Fruit fly (Drosophila melanogaster) whole organism, embryonic: ENCODE measurements around the gene Pp1alpha-96A.

Source experiments
- Aef1 ChIP-seq: fragments of 200-800 bp; sonication (Bioruptor generic); IDR thresholded peaks from 3 replicates; pipeline ENCODE4 v1.3.6; 2022; ENCODE audit warnings: missing biosample characterization, missing genetic modification characterization
- Bdp1 ChIP-seq: fragments of 200-800 bp; sonication (Bioruptor generic); optimal IDR thresholded peaks from 3 replicates; lab custom pipeline; 2016; ENCODE audit warnings: missing biosample characterization, missing genetic modification characterization
- Bgb ChIP-seq: fragments of 200-800 bp; sonication (Bioruptor generic); IDR thresholded peaks from 2 replicates; pipeline ENCODE4 v1.3.6; 2022; ENCODE audit warnings: missing biosample characterization, missing genetic modification characterization; ENCODE audit not compliant: partially characterized antibody
- CG10959 ChIP-seq: fragments of 200-800 bp; sonication (Bioruptor generic); IDR thresholded peaks from 2 replicates; pipeline ENCODE4 v1.3.6; 2022; ENCODE audit warnings: missing biosample characterization, missing genetic modification characterization
- CG14441 ChIP-seq: fragments of 200-800 bp; sonication (Bioruptor generic); IDR thresholded peaks from 2 replicates; pipeline ENCODE4 v1.3.6; 2022; ENCODE audit warnings: missing biosample characterization, missing genetic modification characterization
- CG14710 ChIP-seq: fragments of 200-800 bp; sonication (Bioruptor generic); optimal IDR thresholded peaks from 3 replicates; lab custom pipeline; 2019; ENCODE audit warnings: missing biosample characterization, mild to moderate bottlenecking, missing genetic modification characterization, moderate library complexity
- CG17385 ChIP-seq: fragments of 200-800 bp; sonication (Bioruptor generic); optimal IDR thresholded peaks from 3 replicates; lab custom pipeline; 2018; ENCODE audit warnings: missing biosample characterization, mild to moderate bottlenecking, missing genetic modification characterization
- CG2116 ChIP-seq: fragments of 200-800 bp; sonication (Bioruptor generic); optimal IDR thresholded peaks from 3 replicates; lab custom pipeline; 2018; ENCODE audit warnings: missing biosample characterization, mild to moderate bottlenecking, missing genetic modification characterization
- CG2199 ChIP-seq: fragments of 200-800 bp; sonication (Bioruptor generic); IDR thresholded peaks from 3 replicates; pipeline ENCODE4 v1.3.6; 2022; ENCODE audit warnings: missing biosample characterization, missing genetic modification characterization
- CG2202 ChIP-seq: fragments of 200-800 bp; sonication (Bioruptor generic); optimal IDR thresholded peaks from 2 replicates; lab custom pipeline; 2018; ENCODE audit warnings: missing biosample characterization, mild to moderate bottlenecking, missing genetic modification characterization
- CG2875 ChIP-seq: fragments of 200-800 bp; sonication (Bioruptor generic); optimal IDR thresholded peaks from 2 replicates; lab custom pipeline; 2017; ENCODE audit warnings: missing biosample characterization, mild to moderate bottlenecking, missing genetic modification characterization, missing genetic modification reagents
- CG31224 ChIP-seq: fragments of 200-800 bp; sonication (Bioruptor generic); IDR thresholded peaks from 2 replicates; pipeline ENCODE4 v1.3.6; 2022; ENCODE audit warnings: missing biosample characterization, missing genetic modification characterization
- CG3995 ChIP-seq: fragments of 200-800 bp; sonication (Bioruptor generic); optimal IDR thresholded peaks from 3 replicates; lab custom pipeline; 2016; ENCODE audit warnings: missing biosample characterization, missing genetic modification characterization
- CG6689 ChIP-seq: fragments of 200-800 bp; sonication (Bioruptor generic); IDR thresholded peaks from 2 replicates; pipeline ENCODE4 v1.3.6; 2022; ENCODE audit warnings: missing biosample characterization, missing genetic modification characterization
- CG6813 ChIP-seq: fragments of 200-800 bp; sonication (Bioruptor generic); optimal IDR thresholded peaks from 2 replicates; lab custom pipeline; 2017; ENCODE audit warnings: missing biosample characterization, missing genetic modification characterization, mild to moderate bottlenecking, moderate library complexity, missing genetic modification reagents
- CG7987 ChIP-seq: fragments of 200-800 bp; sonication (Bioruptor generic); optimal IDR thresholded peaks from 2 replicates; lab custom pipeline; 2018; ENCODE audit warnings: missing biosample characterization, mild to moderate bottlenecking, missing genetic modification characterization, moderate library complexity
- CG8478 ChIP-seq: fragments of >200 bp; optimal IDR thresholded peaks from 2 replicates; lab custom pipeline; 2018
- CG9215 ChIP-seq: fragments of 200-800 bp; sonication (Bioruptor generic); IDR thresholded peaks from 2 replicates; pipeline ENCODE4 v1.3.6; 2022; ENCODE audit warnings: missing biosample characterization, missing genetic modification characterization
- CG9817 ChIP-seq: fragments of 200-800 bp; sonication (Bioruptor generic); optimal IDR thresholded peaks from 2 replicates; lab custom pipeline; 2018; ENCODE audit warnings: missing biosample characterization, mild to moderate bottlenecking, missing genetic modification characterization, moderate library complexity
- CG9932 ChIP-seq: fragments of 200-800 bp; sonication (Bioruptor generic); IDR thresholded peaks from 2 replicates; pipeline ENCODE4 v1.3.6; 2022; ENCODE audit warnings: missing biosample characterization, missing genetic modification characterization
- Chrac-16 ChIP-seq: fragments of 200-800 bp; sonication (Bioruptor generic); optimal IDR thresholded peaks from 3 replicates; lab custom pipeline; 2016; ENCODE audit warnings: missing biosample characterization, missing genetic modification characterization
- Dbx ChIP-seq: fragments of 200-800 bp; sonication (Bioruptor generic); IDR thresholded peaks from 3 replicates; pipeline ENCODE4 v1.3.6; 2022; ENCODE audit warnings: missing biosample characterization, missing genetic modification characterization
- Ets65A ChIP-seq: fragments of 200-800 bp; sonication (Bioruptor generic); peaks from one replicate; lab custom pipeline; 2016; ENCODE audit warnings: missing biosample characterization, missing genetic modification characterization
- Fer2 ChIP-seq: fragments of 200-800 bp; sonication (Bioruptor generic); optimal IDR thresholded peaks from 2 replicates; lab custom pipeline; 2018; ENCODE audit warnings: missing biosample characterization, mild to moderate bottlenecking, missing genetic modification characterization, moderate library complexity
- GATAe ChIP-seq: fragments of 200-800 bp; sonication (Bioruptor generic); conservative IDR thresholded peaks from 2 replicates; pipeline ENCODE4 v1.3.6; 2022; ENCODE audit warnings: missing biosample characterization, missing genetic modification characterization
- H2.0 ChIP-seq: fragments of 200-800 bp; sonication (Bioruptor generic); IDR thresholded peaks from 2 replicates; pipeline ENCODE4 v1.3.6; 2022; ENCODE audit warnings: missing biosample characterization, missing genetic modification characterization
- Hey ChIP-seq: fragments of 200-800 bp; sonication (Bioruptor generic); optimal IDR thresholded peaks from 3 replicates; lab custom pipeline; 2018; ENCODE audit warnings: missing biosample characterization, mild to moderate bottlenecking, missing genetic modification characterization
- HmgZ ChIP-seq: fragments of 200-800 bp; sonication (Bioruptor generic); optimal IDR thresholded peaks from 2 replicates; lab custom pipeline; 2018; ENCODE audit warnings: missing biosample characterization, mild to moderate bottlenecking, missing genetic modification characterization
- Lhr ChIP-seq: fragments of 200-800 bp; sonication (Bioruptor generic); optimal IDR thresholded peaks from 3 replicates; lab custom pipeline; 2017; ENCODE audit warnings: mild to moderate bottlenecking, missing biosample characterization, missing genetic modification reagents, missing genetic modification characterization
- MTF-1 ChIP-seq: fragments of 200-800 bp; sonication (Bioruptor generic); optimal IDR thresholded peaks from 2 replicates; lab custom pipeline; 2018; ENCODE audit warnings: missing biosample characterization, mild to moderate bottlenecking, missing genetic modification characterization, borderline replicate concordance
- Myb ChIP-seq: fragments of 200-800 bp; sonication (Bioruptor generic); optimal IDR thresholded peaks from 2 replicates; lab custom pipeline; 2016; ENCODE audit warnings: missing biosample characterization, missing genetic modification characterization
- NK7.1 ChIP-seq: fragments of 200-800 bp; sonication (Bioruptor generic); optimal IDR thresholded peaks from 3 replicates; lab custom pipeline; 2016; ENCODE audit warnings: missing biosample characterization, missing genetic modification characterization
- Oaz ChIP-seq: fragments of 200-800 bp; sonication (Bioruptor generic); IDR thresholded peaks from 2 replicates; pipeline ENCODE4 v1.3.6; 2022; ENCODE audit warnings: missing biosample characterization, missing genetic modification characterization
- Rx ChIP-seq: fragments of 200-800 bp; sonication (Bioruptor generic); IDR thresholded peaks from 2 replicates; pipeline ENCODE4 v1.3.6; 2022; ENCODE audit warnings: missing biosample characterization, missing genetic modification characterization
- Side ChIP-seq: fragments of 200-800 bp; sonication (Bioruptor generic); optimal IDR thresholded peaks from 2 replicates; lab custom pipeline; 2016; ENCODE audit warnings: missing biosample characterization, missing genetic modification characterization
- Spps ChIP-seq: fragments of 200-800 bp; sonication (Bioruptor generic); optimal IDR thresholded peaks from 2 replicates; lab custom pipeline; 2018; ENCODE audit warnings: missing biosample characterization, mild to moderate bottlenecking, missing genetic modification characterization
- Vsx1 ChIP-seq: fragments of 200-800 bp; sonication (Bioruptor generic); optimal IDR thresholded peaks from 2 replicates; lab custom pipeline; 2017; ENCODE audit warnings: missing biosample characterization, mild to moderate bottlenecking, missing genetic modification characterization, missing genetic modification reagents
- ara ChIP-seq: fragments of 200-800 bp; sonication (Bioruptor generic); IDR thresholded peaks from 2 replicates; pipeline ENCODE4 v1.3.6; 2022; ENCODE audit warnings: missing biosample characterization, missing genetic modification characterization
- chm ChIP-seq: fragments of 200-800 bp; sonication (Bioruptor generic); IDR thresholded peaks from 2 replicates; pipeline ENCODE4 v1.3.6; 2022; ENCODE audit warnings: missing biosample characterization, missing genetic modification characterization
- ci ChIP-seq: fragments of 200-800 bp; sonication (Bioruptor generic); IDR thresholded peaks from 3 replicates; pipeline ENCODE4 v1.3.6; 2022; ENCODE audit warnings: missing biosample characterization, missing genetic modification characterization
- dan ChIP-seq: fragments of 200-800 bp; sonication (Bioruptor generic); IDR thresholded peaks from 2 replicates; pipeline ENCODE4 v1.3.6; 2022; ENCODE audit warnings: missing biosample characterization, missing genetic modification characterization
- emc ChIP-seq: fragments of 200-800 bp; sonication (Bioruptor generic); optimal IDR thresholded peaks from 2 replicates; lab custom pipeline; 2016; ENCODE audit warnings: missing biosample characterization, missing genetic modification characterization
- eve ChIP-seq, 2 experiments: fragments of >200 bp; optimal IDR thresholded peaks; 2 replicates each; lab custom pipeline; 2017; ENCODE audit warnings: missing biosample characterization in 2 of 2, missing genetic modification characterization in 2 of 2
- fru ChIP-seq: fragments of >200 bp; optimal IDR thresholded peaks from 2 replicates; lab custom pipeline; 2017
- grau ChIP-seq: fragments of 200-800 bp; optimal IDR thresholded peaks from 3 replicates; lab custom pipeline; 2019; ENCODE audit warnings: missing biosample characterization, mild to moderate bottlenecking, missing genetic modification characterization, moderate library complexity
- gro ChIP-seq: fragments of 200-800 bp; sonication (Bioruptor generic); optimal IDR thresholded peaks from 2 replicates; lab custom pipeline; 2016; ENCODE audit warnings: missing biosample characterization, missing genetic modification characterization
- gsb ChIP-seq: fragments of 200-800 bp; sonication (Bioruptor generic); IDR thresholded peaks from 2 replicates; pipeline ENCODE4 v1.3.6; 2022; ENCODE audit warnings: missing biosample characterization, missing genetic modification characterization
- her ChIP-seq: fragments of 200-800 bp; sonication (Bioruptor generic); optimal IDR thresholded peaks from 2 replicates; lab custom pipeline; 2016; ENCODE audit warnings: missing biosample characterization, missing genetic modification characterization
- lab ChIP-seq: fragments of 200-800 bp; sonication (Bioruptor generic); optimal IDR thresholded peaks from 3 replicates; lab custom pipeline; 2017; ENCODE audit warnings: missing biosample characterization, missing genetic modification characterization, mild to moderate bottlenecking, moderate library complexity, missing genetic modification reagents
- lbe ChIP-seq: fragments of 200-800 bp; sonication (Bioruptor generic); optimal IDR thresholded peaks from 2 replicates; lab custom pipeline; 2016; ENCODE audit warnings: missing biosample characterization, mild to moderate bottlenecking, missing genetic modification characterization
- seq ChIP-seq: fragments of 200-800 bp; sonication (Bioruptor generic); IDR thresholded peaks from 2 replicates; pipeline ENCODE4 v1.3.6; 2022; ENCODE audit warnings: missing biosample characterization, missing genetic modification characterization
- trem ChIP-seq: fragments of 200-800 bp; optimal IDR thresholded peaks from 3 replicates; lab custom pipeline; 2019; ENCODE audit warnings: missing biosample characterization, mild to moderate bottlenecking, missing genetic modification characterization, moderate library complexity

Gene Pp1alpha-96A

DNA sequence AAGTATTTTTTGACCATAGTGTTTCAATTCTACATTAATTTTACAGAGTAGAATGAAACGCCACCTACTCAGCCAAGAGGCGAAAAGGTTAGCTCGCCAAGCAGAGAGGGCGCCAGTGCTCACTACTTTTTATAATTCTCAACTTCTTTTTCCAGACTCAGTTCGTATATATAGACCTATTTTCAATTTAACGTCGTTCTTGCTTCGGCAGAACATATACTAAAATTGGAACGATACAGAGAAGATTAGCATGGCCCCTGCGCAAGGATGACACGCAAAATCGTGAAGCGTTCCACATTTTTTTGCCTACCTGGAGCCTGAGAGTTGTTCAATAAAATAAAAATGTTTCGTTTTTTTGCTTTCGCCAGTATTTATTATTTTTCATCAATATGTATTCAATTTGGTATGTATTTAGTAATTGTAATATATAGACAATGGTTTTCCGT is 39.0 kb downstream of the Pp1alpha-96A start (continued):
- TF ChIP-seq grau (tag; lab: Kevin White, UChicago) (peak; percentile 71), chm (GFP tag; lab: Robert Waterston, UW) (peak; percentile 73), CG2202 (no peak), gro (peak; percentile 43), Side (GFP tag; lab: Kevin White, UChicago) (peak; percentile 62), CG14710 (tag; lab: Kevin White, UChicago) (peak; percentile 5), Lhr (GFP tag; lab: Kevin White, UChicago) (peak; percentile 72), CG10959 (no peak), H2.0 (GFP tag; lab: Robert Waterston, UW) (peak; percentile 50), Ets65A (GFP tag; lab: Kevin White, UChicago) (peak; percentile 93), fru (lab: Kevin White, UChicago) (no peak), eve (GFP tag; optimal IDR thresholded peaks at IDR 0.05; lab: Kevin White, UChicago) (no peak), Hey (tag; lab: Kevin White, UChicago) (no peak), HmgZ (tag; lab: Kevin White, UChicago) (peak; percentile 81), CG7987 (peak; percentile 66), CG6689 (GFP tag; lab: Robert Waterston, UW) (no peak), Aef1 (peak; percentile 61), lbe (GFP tag; lab: Kevin White, UChicago) (no peak), MTF-1 (GFP tag; lab: Kevin White, UChicago) (peak; percentile 50), GATAe (GFP tag; lab: Robert Waterston, UW) (no peak), lab (GFP tag; lab: Kevin White, UChicago) (peak; percentile 60), ara (GFP tag; lab: Robert Waterston, UW) (no peak; the same call in 1 of the 2 replicates), CG17385 (GFP tag; lab: Kevin White, UChicago) (peak; percentile 22), Bdp1 (GFP tag; lab: Kevin White, UChicago) (peak; percentile 100), trem (tag; lab: Kevin White, UChicago) (peak; percentile 17), Dbx (GFP tag; lab: Robert Waterston, UW) (peak; percentile 85), seq (GFP tag; lab: Robert Waterston, UW) (no peak), CG2875 (no peak), Fer2 (tag; lab: Kevin White, UChicago) (no peak), Spps (tag; lab: Kevin White, UChicago) (no peak), ci (GFP tag; lab: Robert Waterston, UW) (peak; percentile 83), Oaz (GFP tag; lab: Robert Waterston, UW) (no peak), CG31224 (GFP tag; lab: Robert Waterston, UW) (0 out of 2 replicates have a peak, but pooled peaks have one; percentile 23), her (peak; percentile 18), Chrac-16 (GFP tag; lab: Kevin White, UChicago) (peak; percentile 82), dan (GFP tag; lab: Robert Waterston, UW) (no peak), CG9215 (no peak), Vsx1 (GFP tag; lab: Kevin White, UChicago) (no peak), CG2116 (GFP tag; lab: Kevin White, UChicago) (peak; percentile 8), CG3995 (GFP tag; lab: Kevin White, UChicago) (no peak), emc (GFP tag; lab: Kevin White, UChicago) (no peak), gsb (peak; percentile 43; the same call in 1 of the 2 replicates), CG2199 (peak; percentile 99), Bgb (GFP tag; lab: Robert Waterston, UW) (peak; percentile 93), CG9932 (GFP tag; lab: Robert Waterston, UW) (no peak), CG6813 (GFP tag; lab: Kevin White, UChicago) (no peak), CG9817 (peak; percentile 44), CG8478 (no peak), NK7.1 (GFP tag; lab: Kevin White, UChicago) (peak; percentile 35), CG14441 (peak; percentile 63), Myb (GFP tag; lab: Kevin White, UChicago) (peak; percentile 13), Rx (no peak)
